Worm (Caenorhabditis elegans) whole organism, early embryonic: Measurements from ENCODE around the gene cut-2.
"Not testable (repeated sequence)": the region's sequence is repeated elsewhere in the genome, so short reads cannot be mapped to it uniquely, and the experiment has no call there.

ENCODE experiments used
- B0310.2 ChIP-seq: sonication (generic microtip); optimal IDR thresholded peaks from 2 replicates; lab custom pipeline; 2016; ENCODE audit warnings: mild to moderate bottlenecking, missing genetic modification characterization, missing compliant biosample characterization
- F13C5.2 ChIP-seq: sonication (generic microtip); optimal IDR thresholded peaks from 2 replicates; lab custom pipeline; 2017; ENCODE audit warnings: mild to moderate bottlenecking, missing genetic modification characterization, inconsistent platforms, missing compliant biosample characterization
- aly-1 ChIP-seq: sonication (generic microtip); optimal IDR thresholded peaks from 2 replicates; lab custom pipeline; 2016; ENCODE audit warnings: missing genetic modification characterization, missing compliant biosample characterization
- ama-1 ChIP-seq: fragments of 150-350 bp; optimal IDR thresholded peaks from 2 replicates; lab custom pipeline; 2014
- ceh-13 ChIP-seq: fragments of 200-800 bp; sonication (Bioruptor generic); optimal IDR thresholded peaks from 2 replicates; lab custom pipeline; 2018; ENCODE audit warnings: mild to moderate bottlenecking, missing genetic modification characterization, missing compliant biosample characterization
- ceh-36 ChIP-seq: sonication (generic microtip); optimal IDR thresholded peaks from 2 replicates; lab custom pipeline; 2016; ENCODE audit warnings: missing genetic modification characterization, inconsistent platforms, missing compliant biosample characterization
- ets-7 ChIP-seq: sonication (generic microtip); optimal IDR thresholded peaks from 2 replicates; lab custom pipeline; 2016; ENCODE audit warnings: missing genotype, missing genetic modification characterization, missing compliant biosample characterization
- flt-1 ChIP-seq: fragments of 200-800 bp; sonication (Bioruptor generic); IDR thresholded peaks from 2 replicates; pipeline ENCODE4 v1.3.6; 2022; ENCODE audit warnings: missing genetic modification characterization, missing compliant biosample characterization
- hmbx-1 ChIP-seq: sonication (generic microtip); optimal IDR thresholded peaks from 2 replicates; lab custom pipeline; 2016; ENCODE audit warnings: mild to moderate bottlenecking, missing genetic modification characterization, missing compliant biosample characterization
- hmg-4 ChIP-seq: fragments of 200-800 bp; sonication (Bioruptor generic); optimal IDR thresholded peaks from 2 replicates; lab custom pipeline; 2018; ENCODE audit warnings: mild to moderate bottlenecking, missing genetic modification characterization, missing compliant biosample characterization
- hnd-1 ChIP-seq: sonication (generic microtip); optimal IDR thresholded peaks from 2 replicates; lab custom pipeline; 2016; ENCODE audit warnings: missing genetic modification characterization, missing compliant biosample characterization
- pes-1 ChIP-seq: fragments of 200-800 bp; sonication (Bioruptor generic); IDR thresholded peaks from 2 replicates; pipeline ENCODE4 v1.3.6; 2022; ENCODE audit warnings: missing genetic modification reagents, missing genetic modification characterization, missing compliant biosample characterization
- scrt-1 ChIP-seq: fragments of 200-800 bp; sonication (Bioruptor generic); IDR thresholded peaks from 2 replicates; pipeline ENCODE4 v1.3.6; 2022; ENCODE audit warnings: missing genetic modification characterization, missing compliant biosample characterization
- sea-1 ChIP-seq: fragments of 200-800 bp; sonication (Bioruptor generic); conservative IDR thresholded peaks from 2 replicates; pipeline ENCODE4 v1.3.6; 2022; ENCODE audit warnings: missing genetic modification characterization, missing compliant biosample characterization
- tbx-11 ChIP-seq: fragments of 200-800 bp; sonication (Bioruptor generic); IDR thresholded peaks from 2 replicates; pipeline ENCODE4 v1.3.6; 2022; ENCODE audit warnings: missing genetic modification characterization, missing compliant biosample characterization
- tbx-37 ChIP-seq: fragments of 200-800 bp; sonication (Bioruptor generic); conservative IDR thresholded peaks from 2 replicates; pipeline ENCODE4 v1.3.6; 2022; ENCODE audit warnings: missing genetic modification reagents, missing genetic modification characterization, missing compliant biosample characterization
- tra-4 ChIP-seq: sonication (generic microtip); optimal IDR thresholded peaks from 2 replicates; lab custom pipeline; 2017; ENCODE audit warnings: missing genetic modification characterization, missing compliant biosample characterization

cut-2 gene

DNA sequence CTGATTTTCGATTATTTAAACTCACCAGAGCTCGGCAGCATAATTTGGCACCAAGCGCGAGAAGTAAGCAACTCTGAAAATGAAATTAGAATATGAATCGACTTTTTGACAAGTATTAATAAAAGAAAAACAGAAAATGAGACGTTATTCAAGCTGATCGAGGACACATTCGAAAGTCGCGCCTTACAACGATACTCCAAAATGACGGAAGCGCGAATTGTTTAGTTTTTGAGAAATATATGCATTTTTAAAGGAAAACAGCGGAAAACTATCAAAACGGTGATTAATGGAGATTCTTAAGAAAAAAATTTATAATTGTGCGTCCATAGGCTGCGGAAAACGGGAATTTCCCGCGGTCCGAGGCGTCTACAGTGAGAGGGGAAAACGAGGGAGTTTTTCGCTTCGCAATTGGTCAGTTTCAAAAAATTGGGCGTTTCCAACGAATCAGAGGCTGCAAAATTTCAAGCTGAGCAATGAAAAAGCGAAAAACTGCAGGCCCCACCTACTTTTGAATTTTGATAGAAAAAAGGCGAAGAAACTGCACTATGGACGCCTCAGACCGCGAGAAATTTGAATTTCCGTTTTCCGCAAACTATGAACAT is 22.8 kb downstream of the cut-2 start, which contains the start of gene mes-4:
Gene mes-4 (minus strand): TSS at position 73 of the 602 bp plus-strand sequence.
- TF ChIP-seq hnd-1 (tag; lab: Kevin White, UChicago) (no peak), F13C5.2 (tag; lab: Kevin White, UChicago) (peak; percentile 33), hmbx-1 (tag; lab: Kevin White, UChicago) (no peak), tbx-11 (GFP tag; lab: Robert Waterston, UW) (no peak)

DNA sequence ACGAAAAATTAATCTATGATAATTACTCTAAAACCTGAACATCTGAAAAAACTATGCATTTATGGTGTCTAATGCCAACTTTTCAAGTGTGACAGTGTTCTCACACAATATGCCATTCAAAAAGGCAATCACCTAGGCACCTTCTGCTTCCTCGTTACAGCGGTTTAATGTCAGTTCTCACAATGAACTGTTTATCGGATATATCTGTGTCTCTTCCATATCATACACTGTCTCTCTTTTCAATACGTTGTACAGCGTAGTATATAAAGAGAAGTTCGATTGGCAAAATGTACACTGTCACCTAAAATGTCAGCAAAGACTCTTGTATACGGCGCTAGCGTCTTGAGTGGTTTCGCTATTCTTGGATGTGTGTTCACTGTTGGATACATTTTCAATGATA is 26.9 kb downstream of the cut-2 start, which contains the start of gene col-162:
Gene col-162 (plus strand): TSS at position 301 of the 400 bp plus-strand sequence.
- no peak for TF ChIP-seq tbx-37 (GFP tag; lab: Robert Waterston, UW)
- TF ChIP-seq hmbx-1 (tag; lab: Kevin White, UChicago): no peak
- no peak for TF ChIP-seq ets-7 (tag; lab: Kevin White, UChicago)
- TF ChIP-seq sea-1 (GFP tag; lab: Robert Waterston, UW): no peak
- no peak for TF ChIP-seq B0310.2 (tag; lab: Kevin White, UChicago)
- TF ChIP-seq hnd-1 (tag; lab: Kevin White, UChicago): no peak
- TF ChIP-seq flt-1: no peak
- TF ChIP-seq pes-1 (GFP tag; lab: Robert Waterston, UW): no peak
- no peak for TF ChIP-seq ama-1 (lab: Kevin White, UChicago)
- no peak for TF ChIP-seq tbx-11 (GFP tag; lab: Robert Waterston, UW)
- no peak for TF ChIP-seq scrt-1 (GFP tag; lab: Robert Waterston, UW)
- TF ChIP-seq aly-1 (tag; lab: Kevin White, UChicago): no peak
- no peak for TF ChIP-seq ceh-36
- no peak for TF ChIP-seq ceh-13 (GFP tag; lab: Kevin White, UChicago)
- TF ChIP-seq F13C5.2 (tag; lab: Kevin White, UChicago): no peak
- no peak for TF ChIP-seq hmg-4
- no peak for TF ChIP-seq tra-4 (tag; lab: Kevin White, UChicago)

DNA sequence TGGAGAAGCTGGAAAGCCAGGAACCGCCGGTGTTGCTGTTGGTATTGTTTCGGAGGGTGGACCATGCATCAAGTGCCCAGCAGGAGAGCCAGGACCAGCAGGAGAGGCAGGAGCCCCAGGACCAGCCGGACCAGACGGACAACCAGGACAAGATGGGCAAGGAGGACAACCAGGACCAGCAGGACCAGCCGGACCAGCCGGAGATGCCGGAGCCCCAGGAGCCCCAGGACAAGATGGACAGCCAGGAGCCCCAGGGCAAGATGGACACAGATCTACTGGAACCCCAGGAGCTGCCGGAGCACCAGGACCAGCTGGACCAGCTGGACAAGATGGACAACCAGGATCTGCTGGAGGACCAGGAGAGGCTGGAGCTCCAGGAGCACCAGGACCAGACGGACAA is 28.1 kb downstream of the cut-2 start:
- TF ChIP-seq pes-1 (GFP tag; lab: Robert Waterston, UW): no peak
- no peak for TF ChIP-seq hmbx-1 (tag; lab: Kevin White, UChicago)
- no peak for TF ChIP-seq ama-1 (lab: Kevin White, UChicago)
- TF ChIP-seq tbx-37 (GFP tag; lab: Robert Waterston, UW): no peak
- no peak for TF ChIP-seq sea-1 (GFP tag; lab: Robert Waterston, UW)
- no peak for TF ChIP-seq ets-7 (tag; lab: Kevin White, UChicago)
- TF ChIP-seq ceh-13 (GFP tag; lab: Kevin White, UChicago): no peak
- no peak for TF ChIP-seq tbx-11 (GFP tag; lab: Robert Waterston, UW)
- TF ChIP-seq flt-1: no peak
- no peak for TF ChIP-seq hnd-1 (tag; lab: Kevin White, UChicago)
- TF ChIP-seq tra-4 (tag; lab: Kevin White, UChicago): no peak
- TF ChIP-seq B0310.2 (tag; lab: Kevin White, UChicago): no peak

DNA sequence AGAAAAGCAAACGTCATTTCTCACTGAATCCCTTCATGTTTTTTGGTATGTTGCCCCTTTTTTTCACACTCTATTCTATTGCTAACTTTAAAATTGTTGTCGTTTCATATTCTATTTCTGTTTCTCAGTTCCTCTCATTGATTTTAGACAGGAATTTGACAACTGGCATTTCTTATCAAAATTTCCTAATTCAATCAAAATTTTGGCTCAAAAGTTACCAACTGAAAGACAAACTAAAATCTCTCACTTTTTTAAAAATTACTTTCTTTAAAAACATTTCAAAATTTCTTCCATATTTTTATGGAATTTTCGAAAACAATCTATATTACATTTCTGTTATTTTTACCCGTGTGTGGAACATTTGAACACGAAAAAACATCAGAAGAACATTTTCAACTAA is 28.8 kb downstream of the cut-2 start, which contains the start of gene Y2H9A.6:
Gene Y2H9A.6 (plus strand): TSS at position 301 of the 400 bp plus-strand sequence.
- TF ChIP-seq B0310.2 (tag; lab: Kevin White, UChicago); ama-1 (lab: Kevin White, UChicago); F13C5.2 (tag; lab: Kevin White, UChicago): not testable (repeated sequence)

DNA sequence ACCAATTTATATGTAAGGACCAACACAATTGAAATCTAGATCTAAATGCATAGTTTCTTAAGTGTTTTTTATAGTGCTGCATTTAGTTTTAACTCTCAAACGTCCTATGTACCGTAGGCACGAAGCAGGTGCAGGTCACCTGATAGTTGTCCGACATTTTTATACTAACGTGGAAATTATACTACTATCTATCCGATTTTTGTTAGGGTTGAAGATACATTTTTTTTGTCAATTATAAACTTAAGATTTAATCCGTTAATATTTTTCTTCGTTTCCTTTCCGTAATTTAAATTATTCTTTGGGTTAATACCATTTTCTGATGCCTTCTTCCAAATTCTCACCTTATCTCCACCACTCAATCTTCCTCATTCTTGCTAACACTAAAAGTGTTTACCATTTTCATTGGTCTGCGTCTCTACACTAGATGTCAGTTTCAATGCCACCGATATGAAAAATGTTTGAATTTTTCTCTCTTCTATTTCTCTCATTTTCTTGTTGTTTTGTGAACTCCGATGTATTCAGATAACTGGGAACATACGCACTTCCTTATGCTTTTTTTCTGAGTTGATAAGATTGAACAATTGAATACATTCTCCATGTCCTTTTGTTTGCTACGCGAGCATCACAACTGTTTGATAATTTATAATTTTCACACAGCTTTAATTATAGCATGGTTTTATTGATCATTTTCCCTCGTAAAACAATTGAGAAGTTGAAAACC is 30.6 kb downstream of the cut-2 start, which contains the start of gene Y2H9A.4:
Gene Y2H9A.4 (plus strand): TSS at position 671 of the 721 bp plus-strand sequence.
- no peak for TF ChIP-seq aly-1 (tag; lab: Kevin White, UChicago)
- TF ChIP-seq hnd-1 (tag; lab: Kevin White, UChicago): no peak
- no peak for TF ChIP-seq tbx-37 (GFP tag; lab: Robert Waterston, UW)
- TF ChIP-seq B0310.2 (tag; lab: Kevin White, UChicago): no peak
- no peak for TF ChIP-seq hmbx-1 (tag; lab: Kevin White, UChicago)
- TF ChIP-seq hmg-4: no peak
- no peak for TF ChIP-seq ama-1 (lab: Kevin White, UChicago)
- no peak for TF ChIP-seq scrt-1 (GFP tag; lab: Robert Waterston, UW)
- TF ChIP-seq F13C5.2 (tag; lab: Kevin White, UChicago): no peak
- TF ChIP-seq ets-7 (tag; lab: Kevin White, UChicago): no peak
- TF ChIP-seq sea-1 (GFP tag; lab: Robert Waterston, UW): no peak
- TF ChIP-seq ceh-13 (GFP tag; lab: Kevin White, UChicago): no peak
- TF ChIP-seq flt-1: no peak
- TF ChIP-seq tbx-11 (GFP tag; lab: Robert Waterston, UW): no peak

DNA sequence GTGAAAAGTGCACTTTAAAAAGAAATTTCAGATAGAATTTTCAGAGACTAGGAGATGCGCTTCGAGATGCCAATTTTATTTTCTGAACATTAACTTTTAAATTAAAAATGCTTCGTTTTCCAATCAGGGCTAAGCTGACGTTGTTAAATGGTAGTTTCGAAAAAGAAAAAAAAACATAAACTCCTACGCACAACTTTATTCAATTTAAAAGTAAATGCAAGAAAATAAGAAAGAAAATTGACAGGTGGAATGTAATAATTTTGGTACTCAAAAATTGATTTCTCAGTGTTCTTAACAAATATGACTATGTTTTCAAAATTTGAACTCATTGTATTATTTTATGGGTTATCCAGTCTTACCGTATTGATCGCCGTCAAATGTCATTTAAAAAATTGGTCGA is 38.6 kb downstream of the cut-2 start, which contains the start of gene lurp-2:
Gene lurp-2 (plus strand): TSS at position 301 of the 400 bp plus-strand sequence.
- TF ChIP-seq F13C5.2 (tag; lab: Kevin White, UChicago): no peak
- TF ChIP-seq B0310.2 (tag; lab: Kevin White, UChicago): no peak
- no peak for TF ChIP-seq tra-4 (tag; lab: Kevin White, UChicago)
- no peak for TF ChIP-seq ets-7 (tag; lab: Kevin White, UChicago)
- TF ChIP-seq flt-1: no peak
- TF ChIP-seq tbx-11 (GFP tag; lab: Robert Waterston, UW): no peak
- TF ChIP-seq aly-1 (tag; lab: Kevin White, UChicago): no peak
- TF ChIP-seq tbx-37 (GFP tag; lab: Robert Waterston, UW): no peak
- TF ChIP-seq ama-1 (lab: Kevin White, UChicago): no peak
- TF ChIP-seq scrt-1 (GFP tag; lab: Robert Waterston, UW): no peak
- TF ChIP-seq hmg-4: no peak
- no peak for TF ChIP-seq ceh-36
- no peak for TF ChIP-seq ceh-13 (GFP tag; lab: Kevin White, UChicago)
- TF ChIP-seq pes-1 (GFP tag; lab: Robert Waterston, UW): no peak
- no peak for TF ChIP-seq sea-1 (GFP tag; lab: Robert Waterston, UW)
- TF ChIP-seq hmbx-1 (tag; lab: Kevin White, UChicago): no peak
- TF ChIP-seq hnd-1 (tag; lab: Kevin White, UChicago): no peak
